Worm (Caenorhabditis elegans): ENCODE data around the gene vit-3.
A peak's percentile ranks its signal among the peaks of the same experiment; 100 is the strongest.

vit-3 gene

ce11 chrX:3599860-3600259, 27.5 kb upstream of the vit-3 start:
- TF ChIP-seq nhr-90 (tag; optimal IDR thresholded peaks at IDR 0.05; ENCODE audit: poor library complexity), result no peak
- peak; percentile 30 for TF ChIP-seq lin-14 (GFP tag; optimal IDR thresholded peaks at IDR 0.05)
- TF ChIP-seq Y116A8C.19 (tag; optimal IDR thresholded peaks at IDR 0.05; ENCODE audit: borderline replicate concordance), result no peak
- TF ChIP-seq rnt-1 (tag; optimal IDR thresholded peaks at IDR 0.05), result peak; percentile 58
- TF ChIP-seq unc-130 (tag; optimal IDR thresholded peaks at IDR 0.05), result peak; percentile 30
- TF ChIP-seq ceh-90 (tag; optimal IDR thresholded peaks at IDR 0.05), result no peak
- TF ChIP-seq zag-1 (tag; optimal IDR thresholded peaks at IDR 0.05), result no peak

ce11 chrX:3596967-3597366, 24.6 kb upstream of the vit-3 start:
- TF ChIP-seq dsc-1 (tag; optimal IDR thresholded peaks at IDR 0.05), result no peak
- TF ChIP-seq mdl-1 (tag; optimal IDR thresholded peaks at IDR 0.05), result no peak
- no peak for TF ChIP-seq nhr-77 (tag; optimal IDR thresholded peaks at IDR 0.05)
- no peak for TF ChIP-seq fos-1 (tag; optimal IDR thresholded peaks at IDR 0.05)
- peak; percentile 97 for TF ChIP-seq blmp-1 (tag; optimal IDR thresholded peaks at IDR 0.05)
- TF ChIP-seq hlh-4 (tag; optimal IDR thresholded peaks at IDR 0.05), result no peak
- no peak for TF ChIP-seq ceh-90 (tag; optimal IDR thresholded peaks at IDR 0.05)

ce11 chrX:3596303-3596772, 24.0 kb upstream of the vit-3 start, which contains the start of gene T27A10.6:
Gene T27A10.6, minus strand, starts transcription at chrX:3596353.
- no peak for TF ChIP-seq irx-1 (tag; optimal IDR thresholded peaks at IDR 0.05)
- TF ChIP-seq blmp-1 (tag; optimal IDR thresholded peaks at IDR 0.05), result peak; percentile 89
- no peak for TF ChIP-seq nhr-19 (GFP tag; conservative IDR thresholded peaks at IDR 0.05)
- no peak for TF ChIP-seq efl-1 (optimal IDR thresholded peaks at IDR 0.05)
- peak in 1 of 2 experiments; percentile 45 for TF ChIP-seq efl-1 (GFP tag; optimal IDR thresholded peaks at IDR 0.05 in 1 of 2)
- no peak for TF ChIP-seq skn-1 (tag; optimal IDR thresholded peaks at IDR 0.05)

- TF ChIP-seq dsc-1 (tag; optimal IDR thresholded peaks at IDR 0.05), result peak; percentile 90
- TF ChIP-seq jun-1 (tag; optimal IDR thresholded peaks at IDR 0.05), result no peak
- no peak for TF ChIP-seq nhr-84 (tag; optimal IDR thresholded peaks at IDR 0.05)
- TF ChIP-seq sox-4 (tag; optimal IDR thresholded peaks at IDR 0.05), result peak; percentile 33
- TF ChIP-seq nhr-90 (tag; optimal IDR thresholded peaks at IDR 0.05; ENCODE audit: poor library complexity), result no peak
- TF ChIP-seq lin-15B (tag; optimal IDR thresholded peaks at IDR 0.05), result no peak
- TF ChIP-seq nhr-71 (tag; optimal IDR thresholded peaks at IDR 0.05), result peak; percentile 8
- no peak for TF ChIP-seq unc-130 (tag; optimal IDR thresholded peaks at IDR 0.05)
- TF ChIP-seq nhr-85 (tag), result no peak
- TF ChIP-seq mef-2 (tag; optimal IDR thresholded peaks at IDR 0.05), result no peak
- TF ChIP-seq unc-62 (GFP tag; optimal IDR thresholded peaks at IDR 0.05), result no peak
- TF ChIP-seq fos-1 (tag; optimal IDR thresholded peaks at IDR 0.05), result no peak
- peak; percentile 8 for TF ChIP-seq ceh-8 (GFP tag; optimal IDR thresholded peaks at IDR 0.05)
- no peak for TF ChIP-seq blmp-1 (tag; optimal IDR thresholded peaks at IDR 0.05)
- TF ChIP-seq vab-15 (tag; optimal IDR thresholded peaks at IDR 0.05), result no peak
- TF ChIP-seq irx-1 (tag; optimal IDR thresholded peaks at IDR 0.05), result no peak
- TF ChIP-seq ztf-11 (tag; optimal IDR thresholded peaks at IDR 0.05), result no peak
- no peak for TF ChIP-seq pag-3 (tag; optimal IDR thresholded peaks at IDR 0.05; ENCODE audit: borderline replicate concordance, insufficient read depth)
- no peak for TF ChIP-seq hpl-2 (GFP tag; optimal IDR thresholded peaks at IDR 0.05)
- peak; percentile 62 for TF ChIP-seq nhr-47 (tag; optimal IDR thresholded peaks at IDR 0.05)
- peak; percentile 40 for TF ChIP-seq pax-3 (tag; optimal IDR thresholded peaks at IDR 0.05)
- TF ChIP-seq egl-13 (tag; optimal IDR thresholded peaks at IDR 0.05), result peak; percentile 27
- no peak for TF ChIP-seq fkh-10 (GFP tag; optimal IDR thresholded peaks at IDR 0.05)
- no peak for TF ChIP-seq mdl-1 (tag; optimal IDR thresholded peaks at IDR 0.05)
- TF ChIP-seq dpl-1 (GFP tag; optimal IDR thresholded peaks at IDR 0.05), result no peak
- TF ChIP-seq zip-4 (GFP tag; optimal IDR thresholded peaks at IDR 0.05), result no peak
- no peak for TF ChIP-seq ceh-82 (tag; optimal IDR thresholded peaks at IDR 0.05)
- TF ChIP-seq ceh-88 (GFP tag; IDR thresholded peaks at IDR 0.05), result no peak
- TF ChIP-seq nhr-12 (tag; optimal IDR thresholded peaks at IDR 0.05), result no peak
- TF ChIP-seq egl-27 (tag; optimal IDR thresholded peaks at IDR 0.05), result no peak
- TF ChIP-seq lsy-2 (tag; optimal IDR thresholded peaks at IDR 0.05), result no peak
- TF ChIP-seq alr-1 (tag; optimal IDR thresholded peaks at IDR 0.05; ENCODE audit: borderline replicate concordance), result no peak
- no peak for TF ChIP-seq xbp-1 (tag; optimal IDR thresholded peaks at IDR 0.05)
- TF ChIP-seq rnt-1 (tag; optimal IDR thresholded peaks at IDR 0.05), result no peak
- TF ChIP-seq nhr-77 (tag; optimal IDR thresholded peaks at IDR 0.05), result no peak
- TF ChIP-seq fkh-8 (tag; optimal IDR thresholded peaks at IDR 0.05), result peak; percentile 62
Measured at ce11 chrX:3590510-3590909, 18.2 kb upstream of the vit-3 start.

Measured in whole organism, L1 larva.